Worm (Caenorhabditis elegans): Measurements from ENCODE around the gene nipa-1.

DNA sequence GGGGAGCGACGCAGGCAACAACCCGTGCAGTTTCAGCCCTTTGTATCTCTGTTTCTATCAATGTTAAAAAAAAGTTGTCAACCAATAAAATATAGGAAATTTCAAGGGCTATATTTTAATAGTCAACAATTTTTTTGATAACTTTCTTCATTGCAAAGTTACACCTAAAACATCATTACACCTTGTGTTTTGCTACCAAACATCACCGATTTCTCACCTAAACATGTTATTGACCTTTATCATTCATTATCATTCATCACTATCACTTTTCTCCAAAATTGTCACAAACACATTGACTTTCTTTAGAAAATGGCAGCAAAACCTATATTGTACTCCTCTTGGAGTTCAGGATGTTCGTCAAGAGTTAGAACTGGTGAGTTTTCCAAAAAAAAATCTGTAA is 2.1 kb upstream of the nipa-1 start, which contains the start of gene Y53G8B.1:
- TF ChIP-seq C34B4.2 (tag; optimal IDR thresholded peaks at IDR 0.05), result no peak
- TF ChIP-seq snpc-4 (tag; optimal IDR thresholded peaks at IDR 0.05), result no peak
- TF ChIP-seq ztf-4 (tag; optimal IDR thresholded peaks at IDR 0.05), result no peak
- TF ChIP-seq fos-1 (tag; optimal IDR thresholded peaks at IDR 0.05), result no peak
- TF ChIP-seq nhr-77 (tag; optimal IDR thresholded peaks at IDR 0.05), result no peak
- TF ChIP-seq pag-3 (tag; optimal IDR thresholded peaks at IDR 0.05; ENCODE audit: borderline replicate concordance, insufficient read depth), result no peak
- no peak for TF ChIP-seq unc-30 (tag; optimal IDR thresholded peaks at IDR 0.05)
- no peak for TF ChIP-seq nhr-20 (tag; optimal IDR thresholded peaks at IDR 0.05)
- no peak for TF ChIP-seq ztf-11 (tag; optimal IDR thresholded peaks at IDR 0.05)
- no peak for TF ChIP-seq dpl-1 (GFP tag; optimal IDR thresholded peaks at IDR 0.05)
- no peak for TF ChIP-seq mef-2 (tag; optimal IDR thresholded peaks at IDR 0.05)
- no peak for TF ChIP-seq lin-15B (tag; optimal IDR thresholded peaks at IDR 0.05)
- no peak for TF ChIP-seq efl-1 (optimal IDR thresholded peaks at IDR 0.05)
- TF ChIP-seq efl-1 (GFP tag; optimal IDR thresholded peaks at IDR 0.05 in 1 of 2), result no peak

Measured in whole organism, L1 larva.